Worm (Caenorhabditis elegans) whole organism, late embryonic: ENCODE data around the gene lov-1.
A peak's percentile ranks its signal among the peaks of the same experiment; 100 is the strongest.

Source experiments
- F13H6.1 ChIP-seq: sonication (generic microtip); optimal IDR thresholded peaks from 2 replicates; lab custom pipeline; 2016; ENCODE audit warnings: missing genetic modification characterization, missing compliant biosample characterization
- T23F11.4 ChIP-seq: fragments of 200-800 bp; sonication (Bioruptor generic); optimal IDR thresholded peaks from 2 replicates; lab custom pipeline; 2018; ENCODE audit warnings: mild to moderate bottlenecking, missing genetic modification characterization, missing compliant biosample characterization
- ahr-1 ChIP-seq: sonication (generic microtip); optimal IDR thresholded peaks from 2 replicates; lab custom pipeline; 2016; ENCODE audit warnings: missing genetic modification characterization, missing compliant biosample characterization
- ama-1 ChIP-seq: fragments of 150-350 bp; optimal IDR thresholded peaks from 2 replicates; lab custom pipeline; 2014
- ceh-14 ChIP-seq: sonication (generic microtip); optimal IDR thresholded peaks from 2 replicates; lab custom pipeline; 2016; ENCODE audit warnings: missing genotype, missing genetic modification characterization, missing compliant biosample characterization
- ceh-22 ChIP-seq: sonication (generic microtip); optimal IDR thresholded peaks from 2 replicates; lab custom pipeline; 2017; ENCODE audit warnings: missing biosample characterization, missing genetic modification characterization
- ceh-24 ChIP-seq: sonication (generic microtip); optimal IDR thresholded peaks from 2 replicates; lab custom pipeline; 2016; ENCODE audit warnings: mild to moderate bottlenecking, missing genetic modification characterization, missing compliant biosample characterization
- ceh-30 ChIP-seq: fragments of 150-350 bp; optimal IDR thresholded peaks from 2 replicates; lab custom pipeline; 2014; ENCODE audit warnings: missing biosample characterization, missing genetic modification characterization
- ceh-34 ChIP-seq: sonication (generic microtip); optimal IDR thresholded peaks from 2 replicates; lab custom pipeline; 2016; ENCODE audit warnings: mild to moderate bottlenecking, missing genetic modification characterization, missing compliant biosample characterization
- ceh-45 ChIP-seq: fragments of 200-800 bp; sonication (Bioruptor generic); IDR thresholded peaks from 2 replicates; pipeline ENCODE4 v1.3.6; 2022; ENCODE audit warnings: missing genetic modification reagents, missing genetic modification characterization, missing compliant biosample characterization
- ceh-48 ChIP-seq: sonication (generic microtip); optimal IDR thresholded peaks from 2 replicates; lab custom pipeline; 2016; ENCODE audit warnings: missing genetic modification characterization, inconsistent platforms, missing compliant biosample characterization
- ceh-9 ChIP-seq: sonication (generic microtip); optimal IDR thresholded peaks from 2 replicates; lab custom pipeline; 2016; ENCODE audit warnings: mild to moderate bottlenecking, missing genetic modification characterization, inconsistent platforms, missing compliant biosample characterization
- dmd-4 ChIP-seq: sonication (generic microtip); optimal IDR thresholded peaks from 2 replicates; lab custom pipeline; 2016; ENCODE audit warnings: borderline replicate concordance, missing genetic modification characterization, missing compliant biosample characterization
- dve-1 ChIP-seq: sonication (generic microtip); optimal IDR thresholded peaks from 2 replicates; lab custom pipeline; 2017; ENCODE audit warnings: antibody characterized with exemption, mild to moderate bottlenecking, missing genetic modification characterization, missing compliant biosample characterization
- elt-2 ChIP-seq: sonication (generic microtip); optimal IDR thresholded peaks from 2 replicates; lab custom pipeline; 2016; ENCODE audit warnings: missing genetic modification reagents, missing genetic modification characterization, missing compliant biosample characterization
- elt-4 ChIP-seq: sonication (generic microtip); optimal IDR thresholded peaks from 2 replicates; lab custom pipeline; 2016; ENCODE audit warnings: missing genetic modification characterization, missing compliant biosample characterization
- ets-4 ChIP-seq: sonication (generic microtip); optimal IDR thresholded peaks from 2 replicates; lab custom pipeline; 2016; ENCODE audit warnings: missing genetic modification characterization, missing compliant biosample characterization
- eyg-1 ChIP-seq: sonication (generic microtip); optimal IDR thresholded peaks from 2 replicates; lab custom pipeline; 2016; ENCODE audit warnings: missing genotype, missing genetic modification characterization, missing compliant biosample characterization
- fax-1 ChIP-seq: sonication (generic microtip); optimal IDR thresholded peaks from 2 replicates; lab custom pipeline; 2016; ENCODE audit warnings: missing genotype, missing genetic modification characterization, missing compliant biosample characterization
- fkh-10 ChIP-seq: fragments of 150-350 bp; optimal IDR thresholded peaks from 2 replicates; lab custom pipeline; 2014; ENCODE audit warnings: missing biosample characterization, missing genetic modification reagents, missing genetic modification characterization
- hlh-13 ChIP-seq: fragments of 200-800 bp; sonication (Bioruptor generic); optimal IDR thresholded peaks from 2 replicates; lab custom pipeline; 2018; ENCODE audit warnings: mild to moderate bottlenecking, missing genetic modification characterization, missing compliant biosample characterization
- hlh-30 ChIP-seq: sonication (generic microtip); optimal IDR thresholded peaks from 2 replicates; lab custom pipeline; 2017; ENCODE audit warnings: antibody characterized with exemption, missing genetic modification characterization, missing compliant biosample characterization; ENCODE audit not compliant: insufficient read depth
- lin-11 ChIP-seq: fragments of 200-800 bp; sonication (Bioruptor generic); optimal IDR thresholded peaks from 2 replicates; lab custom pipeline; 2018; ENCODE audit warnings: mild to moderate bottlenecking, missing genetic modification characterization, missing compliant biosample characterization
- nhr-11 ChIP-seq: fragments of 150-350 bp; optimal IDR thresholded peaks from 2 replicates; lab custom pipeline; 2014; ENCODE audit warnings: missing biosample characterization, missing genetic modification characterization
- nhr-232 ChIP-seq: sonication (generic microtip); optimal IDR thresholded peaks from 2 replicates; lab custom pipeline; 2016; ENCODE audit warnings: missing genetic modification characterization, missing compliant biosample characterization
- npax-4 ChIP-seq: sonication (generic microtip); optimal IDR thresholded peaks from 2 replicates; lab custom pipeline; 2016; ENCODE audit warnings: missing genetic modification characterization, missing compliant biosample characterization
- pqm-1 ChIP-seq: sonication (generic microtip); optimal IDR thresholded peaks from 2 replicates; lab custom pipeline; 2016; ENCODE audit warnings: missing genetic modification characterization, missing compliant biosample characterization
- pros-1 ChIP-seq: fragments of 150-350 bp; optimal IDR thresholded peaks from 2 replicates; lab custom pipeline; 2014; ENCODE audit warnings: missing biosample characterization, missing genetic modification reagents, missing genetic modification characterization
- rnt-1 ChIP-seq: sonication (generic microtip); optimal IDR thresholded peaks from 2 replicates; lab custom pipeline; 2016; ENCODE audit warnings: missing genetic modification characterization, missing compliant biosample characterization
- sdc-2 ChIP-seq: sonication (generic microtip); optimal IDR thresholded peaks from 2 replicates; lab custom pipeline; 2016; ENCODE audit warnings: missing genotype, missing genetic modification characterization, missing compliant biosample characterization
- sox-2 ChIP-seq: fragments of 200-800 bp; sonication (Bioruptor generic); IDR thresholded peaks from 2 replicates; pipeline ENCODE4 v1.3.6; 2022; ENCODE audit warnings: missing genetic modification reagents, missing genetic modification characterization, missing compliant biosample characterization
- syd-9 ChIP-seq: sonication (generic microtip); optimal IDR thresholded peaks from 2 replicates; lab custom pipeline; 2016; ENCODE audit warnings: mild to moderate bottlenecking, missing genetic modification characterization, moderate library complexity, missing compliant biosample characterization
- tbx-7 ChIP-seq: sonication (generic microtip); optimal IDR thresholded peaks from 2 replicates; lab custom pipeline; 2016; ENCODE audit warnings: missing genotype, missing genetic modification characterization, missing compliant biosample characterization
- ttx-3 ChIP-seq: sonication (generic microtip); optimal IDR thresholded peaks from 2 replicates; lab custom pipeline; 2016; ENCODE audit warnings: missing genetic modification reagents, missing genetic modification characterization, missing compliant biosample characterization
- unc-42 ChIP-seq: sonication (generic microtip); optimal IDR thresholded peaks from 2 replicates; lab custom pipeline; 2016; ENCODE audit warnings: missing genotype, missing genetic modification characterization, missing compliant biosample characterization
- unc-55 ChIP-seq: sonication (generic microtip); optimal IDR thresholded peaks from 2 replicates; lab custom pipeline; 2017; ENCODE audit warnings: missing biosample characterization, missing genetic modification reagents, missing genetic modification characterization
- unc-86 ChIP-seq: sonication (generic microtip); optimal IDR thresholded peaks from 2 replicates; lab custom pipeline; 2016; ENCODE audit warnings: missing genetic modification characterization, missing compliant biosample characterization
- ztf-16 ChIP-seq: sonication (generic microtip); optimal IDR thresholded peaks from 2 replicates; lab custom pipeline; 2017; ENCODE audit warnings: missing genetic modification characterization, missing compliant biosample characterization

Gene lov-1

DNA sequence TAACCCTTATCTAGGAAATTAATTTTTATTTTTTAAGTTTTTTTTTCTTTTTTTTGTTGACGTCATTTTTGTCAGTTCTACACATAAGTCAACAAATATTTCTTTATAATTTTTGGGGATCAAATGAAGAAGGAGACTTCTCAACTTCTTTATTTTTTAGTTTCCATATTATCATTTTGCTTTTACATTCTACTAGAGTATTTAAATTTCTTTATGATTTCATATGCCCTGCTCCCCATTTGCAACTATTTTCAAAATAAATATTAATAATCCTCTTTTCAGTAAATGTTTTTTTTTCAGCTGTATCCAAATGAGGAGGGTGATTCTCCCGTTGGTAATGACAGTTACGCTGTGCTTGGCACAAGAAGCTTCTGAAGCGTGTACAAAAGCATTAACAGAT is 15.7 kb upstream of the lov-1 start, which contains the start of gene phg-1:
Gene phg-1 (plus strand): TSS at position 301 of the 400 bp plus-strand sequence.
- TF ChIP-seq ahr-1 (no peak), unc-55 (GFP tag; lab: Kevin White, UChicago) (no peak), syd-9 (tag; lab: Kevin White, UChicago) (no peak), hlh-30 (tag; lab: Kevin White, UChicago) (no peak), fkh-10 (GFP tag; lab: Kevin White, UChicago) (no peak), sdc-2 (tag; lab: Kevin White, UChicago) (no peak), ceh-9 (tag; lab: Kevin White, UChicago) (no peak), ceh-22 (tag; lab: Kevin White, UChicago) (no peak), lin-11 (tag; lab: Kevin White, UChicago) (no peak), ceh-45 (GFP tag; lab: Robert Waterston, UW) (no peak), fax-1 (tag; lab: Kevin White, UChicago) (no peak), ztf-16 (tag; lab: Kevin White, UChicago) (no peak), elt-2 (tag; lab: Kevin White, UChicago) (no peak), ets-4 (no peak), npax-4 (tag; lab: Kevin White, UChicago) (no peak)

DNA sequence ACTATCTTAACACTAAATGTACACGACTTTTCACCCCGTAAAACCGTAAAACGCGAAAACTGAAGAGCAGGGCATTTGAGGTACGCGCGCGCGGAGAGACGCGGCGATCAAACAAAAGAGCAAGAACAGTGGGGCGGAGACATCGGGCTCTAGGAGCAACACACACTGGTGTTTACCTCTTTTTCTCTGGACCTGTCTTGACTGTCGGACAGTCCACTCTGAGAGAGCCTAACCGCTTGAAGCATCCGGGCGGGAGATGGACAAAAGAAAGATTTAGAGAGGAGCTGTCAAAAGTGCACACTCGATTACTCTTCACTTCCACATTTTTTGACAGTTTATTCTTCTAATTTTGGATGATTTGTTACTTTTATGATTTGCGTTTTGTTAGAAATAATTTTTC is 15.1 kb upstream of the lov-1 start:
- peak; percentile 41 for TF ChIP-seq ets-4
- TF ChIP-seq rnt-1: no peak
- TF ChIP-seq nhr-232: no peak
- TF ChIP-seq fkh-10 (GFP tag; lab: Kevin White, UChicago): no peak
- no peak for TF ChIP-seq nhr-11 (tag; lab: Kevin White, UChicago)
- no peak for TF ChIP-seq ceh-14
- no peak for TF ChIP-seq pros-1 (tag; lab: Kevin White, UChicago)
- TF ChIP-seq ceh-22 (tag; lab: Kevin White, UChicago): peak; percentile 83
- no peak for TF ChIP-seq unc-86
- no peak for TF ChIP-seq sox-2 (GFP tag; lab: Robert Waterston, UW)
- no peak for TF ChIP-seq ceh-24 (tag; lab: Kevin White, UChicago)
- no peak for TF ChIP-seq ceh-30 (tag; lab: Kevin White, UChicago)
- TF ChIP-seq hlh-30 (tag; lab: Kevin White, UChicago): no peak
- no peak for TF ChIP-seq pqm-1 (tag; lab: Kevin White, UChicago)
- TF ChIP-seq dmd-4 (tag; lab: Kevin White, UChicago): peak; percentile 24
- no peak for TF ChIP-seq dve-1 (tag; lab: Kevin White, UChicago)
- no peak for TF ChIP-seq ama-1 (lab: Kevin White, UChicago)

- peak; percentile 66 for TF ChIP-seq elt-2 (tag; lab: Kevin White, UChicago)
- TF ChIP-seq hlh-13 (GFP tag; lab: Kevin White, UChicago): no peak
These were observed 12.8 kb upstream of the lov-1 start, which contains the start of gene F27E5.9 for ce11 chrII:10134285-10134995. F27E5.9 (plus strand) TSS chrII:10134945.

ce11 chrII:10132818-10133217 is 11.2 kb upstream of the lov-1 start:
- TF ChIP-seq unc-42 (tag; lab: Kevin White, UChicago) (no peak), eyg-1 (tag; lab: Kevin White, UChicago) (no peak), ttx-3 (tag; lab: Kevin White, UChicago) (no peak), hlh-13 (GFP tag; lab: Kevin White, UChicago) (no peak), ceh-48 (no peak), F13H6.1 (tag; lab: Kevin White, UChicago) (no peak), ceh-34 (tag; lab: Kevin White, UChicago) (no peak), elt-4 (tag; lab: Kevin White, UChicago) (no peak), pros-1 (tag; lab: Kevin White, UChicago) (no peak), tbx-7 (tag; lab: Kevin White, UChicago) (no peak), T23F11.4 (GFP tag; lab: Kevin White, UChicago) (no peak), sox-2 (GFP tag; lab: Robert Waterston, UW) (no peak)
